Fruit fly (Drosophila melanogaster): ENCODE measurements around the gene CG10660.

The CG10660 gene

dm6 chr3L:12486175-12486574 is 4.3 kb downstream of the CG10660 start:
- TF ChIP-seq pan (optimal IDR thresholded peaks at IDR 0.05) (no peak), Dll (optimal IDR thresholded peaks at IDR 0.05) (no peak), usp (GFP tag; optimal IDR thresholded peaks at IDR 0.05) (no peak), EcR (GFP tag; optimal IDR thresholded peaks at IDR 0.05) (no peak), psq (optimal IDR thresholded peaks at IDR 0.05) (no peak), CG8478 (optimal IDR thresholded peaks at IDR 0.05) (no peak)

DNA sequence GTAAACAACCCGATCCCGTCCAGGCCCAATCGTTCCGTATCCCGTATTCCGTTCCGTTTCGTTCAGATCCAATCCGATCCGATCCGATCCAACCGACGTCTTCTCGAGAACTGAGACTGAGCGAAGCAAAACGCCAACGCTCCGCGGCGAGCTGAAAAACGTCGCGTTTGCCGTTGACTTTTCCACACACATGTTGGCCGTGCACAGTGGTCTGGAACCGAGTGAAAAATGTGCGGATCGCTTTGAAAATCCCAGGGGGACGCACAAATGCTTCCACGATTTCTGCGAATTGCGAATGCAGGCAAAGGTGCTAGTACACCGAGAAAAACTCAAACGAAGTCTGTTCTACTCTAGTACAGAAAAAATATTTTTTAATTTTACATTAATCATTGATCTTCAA is 5.5 kb downstream of the CG10660 start, which contains the start of gene CG10663:
Gene CG10663 (minus strand): TSS at position 88 of the 400 bp plus-strand sequence.
- TF ChIP-seq Dll (optimal IDR thresholded peaks at IDR 0.05): no peak
- TF ChIP-seq EcR (GFP tag; optimal IDR thresholded peaks at IDR 0.05): no peak
- TF ChIP-seq psq (optimal IDR thresholded peaks at IDR 0.05): no peak

- TF ChIP-seq pan (optimal IDR thresholded peaks at IDR 0.05) (no peak), Dll (optimal IDR thresholded peaks at IDR 0.05) (no peak), usp (GFP tag; optimal IDR thresholded peaks at IDR 0.05) (no peak)
Measured at dm6 chr3L:12484464-12484863, 6.0 kb downstream of the CG10660 start.

dm6 chr3L:12482917-12483316 is 7.6 kb downstream of the CG10660 start:
- no peak for TF ChIP-seq EcR (GFP tag; optimal IDR thresholded peaks at IDR 0.05)
- TF ChIP-seq Dll (optimal IDR thresholded peaks at IDR 0.05): no peak
- TF ChIP-seq CG8478 (optimal IDR thresholded peaks at IDR 0.05): no peak
- no peak for TF ChIP-seq usp (GFP tag; optimal IDR thresholded peaks at IDR 0.05)
- no peak for TF ChIP-seq psq (optimal IDR thresholded peaks at IDR 0.05)
- no peak for TF ChIP-seq pan (optimal IDR thresholded peaks at IDR 0.05)

DNA sequence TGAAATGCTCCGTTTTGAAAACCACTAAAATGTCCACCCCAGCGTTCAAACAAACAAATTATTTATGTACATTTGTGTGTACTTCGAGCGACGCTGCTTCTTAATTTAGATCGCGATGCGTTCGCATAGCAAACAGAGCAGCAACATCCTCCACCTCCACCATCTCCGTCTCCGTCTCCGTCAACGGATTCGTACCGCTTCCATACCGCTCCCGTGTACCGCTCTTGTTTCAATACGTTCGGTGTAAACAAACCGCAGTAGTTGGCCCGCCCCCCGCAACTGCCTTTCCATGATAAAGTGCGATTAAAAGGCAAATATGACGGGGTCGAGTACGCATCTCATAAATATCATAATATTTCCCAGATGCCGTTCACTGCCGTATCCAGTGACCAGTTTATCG is 8.2 kb downstream of the CG10660 start, which contains the start of gene CG33725:
Gene CG33725 (plus strand): TSS at position 364 of the 400 bp plus-strand sequence.
- TF ChIP-seq psq (optimal IDR thresholded peaks at IDR 0.05): no peak
- TF ChIP-seq CG8478 (optimal IDR thresholded peaks at IDR 0.05): no peak
- TF ChIP-seq pan (optimal IDR thresholded peaks at IDR 0.05): no peak
- no peak for TF ChIP-seq Dll (optimal IDR thresholded peaks at IDR 0.05)
- no peak for TF ChIP-seq usp (GFP tag; optimal IDR thresholded peaks at IDR 0.05)
- TF ChIP-seq EcR (GFP tag; optimal IDR thresholded peaks at IDR 0.05): no peak

DNA sequence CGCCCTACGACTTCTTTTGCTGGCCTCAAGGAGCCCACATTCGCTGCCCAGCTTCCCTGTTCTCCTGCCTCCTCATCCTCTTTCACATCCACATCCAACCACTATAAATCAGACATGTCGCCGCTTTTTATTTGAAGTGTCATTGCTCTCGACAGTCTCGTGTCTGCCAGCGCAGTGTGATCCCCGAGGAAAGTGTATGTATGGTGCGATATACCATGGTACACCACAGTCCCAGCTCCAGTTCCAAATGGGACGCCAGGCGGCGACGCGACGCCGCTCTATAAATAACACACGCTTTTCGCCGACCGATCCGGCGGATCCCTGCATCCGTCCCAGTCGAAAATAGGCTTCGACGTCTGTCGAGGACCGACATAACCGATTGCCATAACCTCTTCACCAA is 12.2 kb downstream of the CG10660 start:
- no peak for TF ChIP-seq psq (optimal IDR thresholded peaks at IDR 0.05)
- no peak for TF ChIP-seq usp (GFP tag; optimal IDR thresholded peaks at IDR 0.05)
- TF ChIP-seq pan (optimal IDR thresholded peaks at IDR 0.05): no peak
- no peak for TF ChIP-seq CG8478 (optimal IDR thresholded peaks at IDR 0.05)
- no peak for TF ChIP-seq EcR (GFP tag; optimal IDR thresholded peaks at IDR 0.05)
- no peak for TF ChIP-seq Dll (optimal IDR thresholded peaks at IDR 0.05)

DNA sequence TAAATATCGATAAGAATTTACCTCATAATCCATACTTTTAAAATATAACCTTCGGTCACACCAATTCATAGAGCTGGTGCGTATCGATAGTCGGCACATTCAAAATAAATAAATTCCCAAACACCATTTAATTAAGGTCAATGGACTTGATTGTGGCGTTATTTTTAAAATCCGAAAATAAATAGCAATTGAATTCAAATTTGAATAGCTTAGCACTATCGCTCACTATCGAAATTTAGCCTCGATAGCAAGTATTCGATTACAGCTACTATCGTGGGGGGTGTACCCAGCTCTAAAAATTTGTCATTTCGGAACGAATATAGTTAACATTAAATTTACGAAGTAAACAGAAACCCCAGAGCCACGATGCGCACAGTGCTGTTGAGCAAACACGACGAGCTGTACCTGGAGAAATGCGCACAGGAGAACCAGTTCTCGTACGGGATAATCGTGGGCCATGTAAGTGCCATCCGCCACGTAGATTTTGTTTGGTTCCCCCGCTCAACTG is 19.0 kb downstream of the CG10660 start, which contains the start of gene CG10616:
Gene CG10616 (plus strand): TSS at position 258 of the 508 bp plus-strand sequence.
- TF ChIP-seq psq (optimal IDR thresholded peaks at IDR 0.05) (peak; percentile 51), Dll (optimal IDR thresholded peaks at IDR 0.05) (no peak), EcR (GFP tag; optimal IDR thresholded peaks at IDR 0.05) (no peak)

- TF ChIP-seq psq (optimal IDR thresholded peaks at IDR 0.05): no peak
- no peak for TF ChIP-seq Dll (optimal IDR thresholded peaks at IDR 0.05)
- TF ChIP-seq usp (GFP tag; optimal IDR thresholded peaks at IDR 0.05): no peak
Measured at dm6 chr3L:12470509-12470908, 20.0 kb downstream of the CG10660 start.

- no peak for TF ChIP-seq CG8478 (optimal IDR thresholded peaks at IDR 0.05)
Measured at dm6 chr3L:12469684-12470083, 20.8 kb downstream of the CG10660 start, which contains the start of gene CG32102. Gene CG32102 (minus strand): TSS chr3L:12469784.

dm6 chr3L:12468016-12468415 is 22.5 kb downstream of the CG10660 start, which contains the start of gene eyg:
Gene eyg (minus strand): TSS chr3L:12468021.
- no peak for TF ChIP-seq usp (GFP tag; optimal IDR thresholded peaks at IDR 0.05)
- TF ChIP-seq CG8478 (optimal IDR thresholded peaks at IDR 0.05): peak; percentile 94
- peak; percentile 34 for TF ChIP-seq Dll (optimal IDR thresholded peaks at IDR 0.05)

- TF ChIP-seq pan (optimal IDR thresholded peaks at IDR 0.05) (no peak), EcR (GFP tag; optimal IDR thresholded peaks at IDR 0.05) (no peak), CG8478 (optimal IDR thresholded peaks at IDR 0.05) (no peak)
Measured at dm6 chr3L:12465229-12465628, 25.2 kb downstream of the CG10660 start.

- TF ChIP-seq usp (GFP tag; optimal IDR thresholded peaks at IDR 0.05): no peak
- TF ChIP-seq CG8478 (optimal IDR thresholded peaks at IDR 0.05): no peak
- TF ChIP-seq psq (optimal IDR thresholded peaks at IDR 0.05): no peak
- no peak for TF ChIP-seq EcR (GFP tag; optimal IDR thresholded peaks at IDR 0.05)
- TF ChIP-seq pan (optimal IDR thresholded peaks at IDR 0.05): no peak
- no peak for TF ChIP-seq Dll (optimal IDR thresholded peaks at IDR 0.05)
Measured at dm6 chr3L:12463580-12463979, 26.9 kb downstream of the CG10660 start.

dm6 chr3L:12461953-12462352 is 28.5 kb downstream of the CG10660 start:
- no peak for TF ChIP-seq pan (optimal IDR thresholded peaks at IDR 0.05)
